Worm (Caenorhabditis elegans): ENCODE measurements around the gene his-72.

his-72 gene

ce11 chrIII:12373807-12374266, 5.0 kb upstream of the his-72 start, which contains the start of gene glrx-5:
glrx-5 (minus strand) TSS chrIII:12373857.
- TF ChIP-seq dmd-6 (GFP tag; IDR thresholded peaks at IDR 0.05) (no peak), hlh-11 (tag; optimal IDR thresholded peaks at IDR 0.05) (no peak), egl-27 (tag; optimal IDR thresholded peaks at IDR 0.05) (no peak)

DNA sequence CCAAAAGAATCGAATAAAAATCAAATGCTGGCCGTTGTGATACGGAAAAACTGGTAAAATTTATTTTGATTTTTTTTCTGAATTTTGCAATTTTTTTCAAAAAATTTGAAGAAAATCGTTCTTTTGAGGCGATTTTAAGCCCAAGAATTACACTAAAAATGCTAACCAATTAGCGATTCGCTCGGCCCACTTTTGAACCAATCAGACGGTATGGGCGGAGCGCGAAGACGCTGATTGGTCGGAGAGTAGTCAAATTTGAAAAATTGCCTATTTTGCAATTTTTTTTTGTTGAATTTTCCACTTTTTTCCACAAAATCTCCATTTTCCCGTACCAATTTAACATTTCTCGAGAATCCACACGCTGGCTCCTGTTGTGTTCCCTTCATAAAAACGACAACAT, 4.5 kb upstream of the his-72 start:
- TF ChIP-seq mdl-1 (tag; optimal IDR thresholded peaks at IDR 0.05) (no peak), lsy-2 (tag; optimal IDR thresholded peaks at IDR 0.05) (no peak), jun-1 (tag; optimal IDR thresholded peaks at IDR 0.05) (no peak), F49E8.2 (tag; optimal IDR thresholded peaks at IDR 0.05; ENCODE audit: borderline replicate concordance) (no peak), nhr-48 (tag; optimal IDR thresholded peaks at IDR 0.05) (no peak), vab-7 (GFP tag; IDR thresholded peaks at IDR 0.05) (no peak), dmd-9 (GFP tag; IDR thresholded peaks at IDR 0.05) (no peak), T26A8.4 (GFP tag; IDR thresholded peaks at IDR 0.05) (no peak), gei-8 (GFP tag; optimal IDR thresholded peaks at IDR 0.05) (no peak), ama-1 (optimal IDR thresholded peaks at IDR 0.05) (no peak)

DNA sequence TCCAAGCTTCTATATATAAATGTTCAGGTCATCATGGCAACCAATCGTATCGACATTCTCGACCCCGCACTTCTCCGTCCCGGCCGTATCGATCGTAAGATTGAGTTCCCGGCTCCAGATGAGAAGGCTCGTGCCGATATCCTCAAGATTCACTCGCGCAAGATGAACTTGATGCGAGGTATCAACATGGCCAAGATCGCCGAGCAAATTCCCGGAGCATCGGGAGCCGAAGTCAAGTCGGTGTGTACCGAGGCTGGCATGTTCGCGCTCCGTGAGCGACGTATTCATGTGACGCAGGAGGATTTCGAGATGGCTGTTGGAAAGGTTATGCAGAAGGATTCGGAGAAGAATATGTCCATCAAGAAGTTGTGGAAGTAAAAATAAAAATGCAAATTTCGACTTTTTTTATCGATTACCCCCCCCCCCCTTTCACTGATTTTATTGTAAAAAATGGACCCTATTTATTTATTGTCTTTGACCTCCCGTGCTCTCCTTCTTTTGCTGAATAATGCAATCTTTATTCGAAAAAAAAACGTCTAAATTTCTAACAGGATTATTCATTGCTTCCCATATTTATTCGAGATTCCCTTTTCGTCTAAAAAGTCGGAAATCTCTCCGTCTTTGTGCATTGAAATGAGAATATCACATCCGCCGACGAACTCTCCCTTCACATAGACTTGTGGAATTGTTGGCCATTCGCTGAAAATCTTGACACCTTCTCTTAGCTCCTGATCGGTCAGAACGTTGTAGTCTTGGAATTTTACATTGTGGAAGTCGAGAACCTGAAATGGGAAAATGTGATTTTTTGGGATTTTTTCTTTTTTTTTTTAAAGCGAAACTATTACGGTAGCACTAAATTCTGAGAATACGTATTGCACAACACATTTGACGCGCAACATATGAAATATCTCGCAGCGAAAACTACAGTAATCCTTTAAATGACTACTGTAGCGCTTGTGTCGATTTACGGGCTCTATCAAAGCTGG, 3.5 kb upstream of the his-72 start:
- no peak for TF ChIP-seq nhr-6 (tag; optimal IDR thresholded peaks at IDR 0.05)
- TF ChIP-seq hif-1 (tag; optimal IDR thresholded peaks at IDR 0.05), result no peak
- no peak for TF ChIP-seq F26F4.8 (GFP tag; conservative IDR thresholded peaks at IDR 0.05)
- no peak for TF ChIP-seq nhr-77 (tag; optimal IDR thresholded peaks at IDR 0.05)
- peak; percentile 66 for TF ChIP-seq lin-38 (GFP tag; IDR thresholded peaks at IDR 0.05)
- no peak for TF ChIP-seq fos-1 (tag; optimal IDR thresholded peaks at IDR 0.05)
- no peak for TF ChIP-seq mdl-1 (tag; optimal IDR thresholded peaks at IDR 0.05)
- TF ChIP-seq zip-2 (tag; optimal IDR thresholded peaks at IDR 0.05), result no peak
- TF ChIP-seq mxl-2 (GFP tag; conservative IDR thresholded peaks at IDR 0.05), result no peak
- TF ChIP-seq mes-2 (tag; optimal IDR thresholded peaks at IDR 0.05; ENCODE audit: poor library complexity, severe bottlenecking), result no peak
- TF ChIP-seq attf-4 (tag; optimal IDR thresholded peaks at IDR 0.05), result no peak
- TF ChIP-seq lin-29 (GFP tag; IDR thresholded peaks at IDR 0.05), result no peak
- no peak for TF ChIP-seq daf-19 (GFP tag; conservative IDR thresholded peaks at IDR 0.05)
- TF ChIP-seq snpc-4 (tag; optimal IDR thresholded peaks at IDR 0.05), result no peak
- no peak for TF ChIP-seq arid-1 (GFP tag; conservative IDR thresholded peaks at IDR 0.05)
- no peak for TF ChIP-seq F44E2.7 (GFP tag; IDR thresholded peaks at IDR 0.05)
- TF ChIP-seq unc-62 (GFP tag; optimal IDR thresholded peaks at IDR 0.05 in 1 of 2), result no peak
- TF ChIP-seq unc-62 (tag; optimal IDR thresholded peaks at IDR 0.05), result no peak
- TF ChIP-seq nhr-111 (GFP tag; optimal IDR thresholded peaks at IDR 0.05), result no peak
- no peak for TF ChIP-seq dmd-8 (GFP tag; IDR thresholded peaks at IDR 0.05)
- TF ChIP-seq T26A8.4 (GFP tag; IDR thresholded peaks at IDR 0.05), result peak; percentile 30; the same call in 1 of the 2 replicates
- TF ChIP-seq zfp-3 (GFP tag; conservative IDR thresholded peaks at IDR 0.05), result no peak
- peak; percentile 43; the same call in 1 of the 2 replicates for TF ChIP-seq egl-43 (GFP tag; IDR thresholded peaks at IDR 0.05)
- TF ChIP-seq rbr-2 (tag; optimal IDR thresholded peaks at IDR 0.05), result no peak
- no peak for TF ChIP-seq nhr-11 (tag; optimal IDR thresholded peaks at IDR 0.05)
- TF ChIP-seq nhr-25 (tag; optimal IDR thresholded peaks at IDR 0.05; ENCODE audit: borderline replicate concordance, insufficient read depth), result no peak
- TF ChIP-seq R02D3.7 (tag; optimal IDR thresholded peaks at IDR 0.05), result no peak
- TF ChIP-seq ceh-20 (GFP tag; IDR thresholded peaks at IDR 0.05), result no peak
- TF ChIP-seq lin-39 (tag; optimal IDR thresholded peaks at IDR 0.05), result no peak
- TF ChIP-seq ZK337.2 (GFP tag; IDR thresholded peaks at IDR 0.05), result no peak
- TF ChIP-seq set-16 (GFP tag; IDR thresholded peaks at IDR 0.05), result peak; percentile 42; the same call in 1 of the 2 replicates
- no peak for TF ChIP-seq tra-1 (GFP tag; IDR thresholded peaks at IDR 0.05)
- TF ChIP-seq F37D6.2 (tag; optimal IDR thresholded peaks at IDR 0.05), result no peak
- peak; percentile 80 for TF ChIP-seq aha-1 (tag)
- no peak for TF ChIP-seq ceh-44 (GFP tag; IDR thresholded peaks at IDR 0.05)

Data from whole organism, L4 larva.